Worm (Caenorhabditis elegans) whole organism, L3 larva: ENCODE results near the gene tmc-2.

Source experiments
- ama-1 ChIP-seq: fragments of 150-350 bp; optimal IDR thresholded peaks from 2 replicates; lab custom pipeline; 2018
- fos-1 ChIP-seq: fragments of 150-350 bp; optimal IDR thresholded peaks from 2 replicates; lab custom pipeline; 2014; ENCODE audit warnings: missing biosample characterization, missing genetic modification characterization
- nhr-11 ChIP-seq: fragments of 150-350 bp; optimal IDR thresholded peaks from 2 replicates; lab custom pipeline; 2014; ENCODE audit warnings: missing biosample characterization, missing genetic modification characterization
- snpc-4 ChIP-seq: fragments of 150-350 bp; optimal IDR thresholded peaks from 2 replicates; lab custom pipeline; 2014; ENCODE audit warnings: missing biosample characterization, missing genetic modification characterization
- ztf-4 ChIP-seq: fragments of 150-350 bp; optimal IDR thresholded peaks from 2 replicates; lab custom pipeline; 2014; ENCODE audit warnings: missing biosample characterization, missing genetic modification characterization

ce11 chrX:9291345-9291744, 12.2 kb upstream of the tmc-2 start, which contains the start of gene B0416.3:
- no peak for TF ChIP-seq ztf-4 (tag; lab: Kevin White, UChicago)
- no peak for TF ChIP-seq snpc-4
- no peak for TF ChIP-seq fos-1
- TF ChIP-seq nhr-11 (tag; lab: Kevin White, UChicago): no peak
- TF ChIP-seq ama-1: no peak
